Worm (Caenorhabditis elegans) whole organism, L2 larva: ENCODE data around the gene srbc-40.

Experiments
- ama-1 ChIP-seq: fragments of 150-350 bp; optimal IDR thresholded peaks from 2 replicates; lab custom pipeline; 2018; ENCODE audit warnings: inconsistent platforms
- ceh-82 ChIP-seq: fragments of 150-350 bp; optimal IDR thresholded peaks from 2 replicates; lab custom pipeline; 2014; ENCODE audit warnings: missing biosample characterization, missing genetic modification characterization
- mdl-1 ChIP-seq, 2 experiments: fragments of 150-350 bp in 1 of 2; sonication (generic microtip) in 1 of 2; optimal IDR thresholded peaks; 2 replicates each; lab custom pipeline; 2017; ENCODE audit warnings: missing biosample characterization in 2 of 2, missing genetic modification characterization in 2 of 2
- nhr-11 ChIP-seq: fragments of 150-350 bp; optimal IDR thresholded peaks from 2 replicates; lab custom pipeline; 2014; ENCODE audit warnings: missing biosample characterization, missing genetic modification characterization
- sem-4 ChIP-seq: fragments of 150-350 bp; optimal IDR thresholded peaks from 2 replicates; lab custom pipeline; 2014; ENCODE audit warnings: missing biosample characterization, missing genetic modification reagents, missing genetic modification characterization

- no peak for TF ChIP-seq nhr-11 (tag; lab: Kevin White, UChicago)
- no peak for TF ChIP-seq mdl-1 (tag; optimal IDR thresholded peaks at IDR 0.05; lab: Kevin White, UChicago)
- TF ChIP-seq sem-4, result no peak
- TF ChIP-seq ama-1, result no peak
- TF ChIP-seq ceh-82 (tag; lab: Kevin White, UChicago), result no peak
These were observed 42.7 kb upstream of the srbc-40 start, which contains the start of gene srp-2 for ce11 chrV:762340-762739.
